Fruit fly (Drosophila melanogaster): ENCODE measurements around the gene CG33178.

CG33178 gene

DNA sequence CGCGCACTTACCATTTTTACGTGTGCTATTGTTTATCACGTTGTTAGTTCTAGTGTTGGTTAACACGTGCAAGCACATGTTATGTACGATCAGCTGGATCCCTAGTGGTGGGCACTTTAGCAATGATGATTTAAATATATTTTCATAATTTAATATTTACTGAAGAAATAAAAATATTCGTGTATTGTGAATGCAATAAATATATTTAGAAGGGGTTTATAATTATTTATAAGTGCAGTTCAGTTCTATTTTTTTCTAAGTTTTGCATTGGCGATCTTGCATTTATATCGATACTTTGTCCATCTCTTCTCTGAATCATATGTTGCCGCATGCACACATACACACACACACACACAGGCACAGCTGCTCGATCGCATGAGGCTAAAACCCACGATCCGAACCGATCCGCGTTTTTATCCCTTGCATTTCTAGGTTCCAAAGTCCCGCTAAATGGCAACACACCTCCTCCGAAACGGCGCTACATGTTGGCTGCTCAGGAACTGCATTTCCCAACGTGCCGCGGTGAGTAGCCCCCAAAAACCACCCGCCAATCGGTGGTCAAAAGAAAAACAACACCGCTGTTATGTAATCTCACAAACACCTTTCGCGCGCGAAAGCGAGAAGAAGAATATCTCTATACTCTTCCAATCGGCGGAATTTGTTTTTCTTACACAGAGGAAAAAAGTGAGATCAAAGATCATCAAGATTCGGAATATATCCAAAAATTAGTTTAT, 3.3 kb downstream of the CG33178 start, which contains the start of the genes CG15027 and Dbct (continued):
- TF ChIP-seq nau (GFP tag; optimal IDR thresholded peaks at IDR 0.05) = peak; percentile 13
- peak in 1 of 2 experiments; percentile 69 for TF ChIP-seq bsh (GFP tag; optimal IDR thresholded peaks at IDR 0.05)
- TF ChIP-seq toy (GFP tag; IDR thresholded peaks at IDR 0.05) = 0 out of 2 replicates have a peak, but pooled peaks have one; percentile 15
- TF ChIP-seq CG3995 (GFP tag; optimal IDR thresholded peaks at IDR 0.05) = no peak
- peak; percentile 76 for TF ChIP-seq Nf-YC (tag; optimal IDR thresholded peaks at IDR 0.05)
- TF ChIP-seq ac (GFP tag; optimal IDR thresholded peaks at IDR 0.05) = no peak
- TF ChIP-seq Doc3 (GFP tag; IDR thresholded peaks at IDR 0.05; ENCODE audit: partially characterized antibody) = peak; percentile 73; the same call in 2 of the 3 replicates
- peak; percentile 72 for TF ChIP-seq slbo (GFP tag; IDR thresholded peaks at IDR 0.05)
- no peak for TF ChIP-seq Side (GFP tag; optimal IDR thresholded peaks at IDR 0.05)
- peak; percentile 11 for TF ChIP-seq Dp (GFP tag; optimal IDR thresholded peaks at IDR 0.05)
- TF ChIP-seq repo (GFP tag; optimal IDR thresholded peaks at IDR 0.05) = no peak
- TF ChIP-seq Hr3 (GFP tag; optimal IDR thresholded peaks at IDR 0.05) = peak; percentile 55
- TF ChIP-seq CG34376 (GFP tag; optimal IDR thresholded peaks at IDR 0.05) = peak; percentile 35
- peak; percentile 46 for TF ChIP-seq ttk (GFP tag; IDR thresholded peaks at IDR 0.05)
- peak; percentile 14 for TF ChIP-seq cwo (GFP tag; optimal IDR thresholded peaks at IDR 0.05)
- TF ChIP-seq Eip74EF (GFP tag; optimal IDR thresholded peaks at IDR 0.05) = no peak
- TF ChIP-seq stwl (tag; optimal IDR thresholded peaks at IDR 0.05) = peak; percentile 39
- TF ChIP-seq ATbp (GFP tag; optimal IDR thresholded peaks at IDR 0.05) = peak; percentile 19
- TF ChIP-seq CG11398 (GFP tag; optimal IDR thresholded peaks at IDR 0.05) = no peak
- TF ChIP-seq Sox102F (GFP tag; optimal IDR thresholded peaks at IDR 0.05) = peak; percentile 65
- TF ChIP-seq Oli (tag; optimal IDR thresholded peaks at IDR 0.05) = peak; percentile 61
- TF ChIP-seq CG18011 (GFP tag; optimal IDR thresholded peaks at IDR 0.05) = no peak
- peak; percentile 84 to 96 for TF ChIP-seq crp (GFP tag; optimal IDR thresholded peaks at IDR 0.05)
- TF ChIP-seq jigr1 (GFP tag; IDR thresholded peaks at IDR 0.05) = no peak
- no peak for TF ChIP-seq slp2 (GFP tag; optimal IDR thresholded peaks at IDR 0.05)
- peak; percentile 54 for TF ChIP-seq CG17359 (tag; optimal IDR thresholded peaks at IDR 0.05)
- TF ChIP-seq CG16815 (GFP tag; optimal IDR thresholded peaks at IDR 0.05) = peak; percentile 51
- peak; percentile 53 for TF ChIP-seq Dref (GFP tag; IDR thresholded peaks at IDR 0.05)
- peak; percentile 76 for TF ChIP-seq trem (tag; optimal IDR thresholded peaks at IDR 0.05)
- TF ChIP-seq Med (GFP tag) = peak; percentile 69
- no peak for TF ChIP-seq D (optimal IDR thresholded peaks at IDR 0.05)
- TF ChIP-seq D (GFP tag; optimal IDR thresholded peaks at IDR 0.05) = peak; percentile 30
- peak; percentile 72 for TF ChIP-seq sisA (GFP tag; IDR thresholded peaks at IDR 0.05)
- TF ChIP-seq her (GFP tag; optimal IDR thresholded peaks at IDR 0.05) = no peak
- peak; percentile 52 for TF ChIP-seq CG18764 (GFP tag; optimal IDR thresholded peaks at IDR 0.05)
- TF ChIP-seq crc (GFP tag; optimal IDR thresholded peaks at IDR 0.05) = no peak
- TF ChIP-seq Atf6 (GFP tag; IDR thresholded peaks at IDR 0.05) = peak; percentile 49
- TF ChIP-seq lmd (GFP tag; IDR thresholded peaks at IDR 0.05) = peak; percentile 64
- no peak for TF ChIP-seq jing (GFP tag; optimal IDR thresholded peaks at IDR 0.05)
- 0 out of 2 replicates have a peak, but pooled peaks have one; percentile 34 for TF ChIP-seq rib (GFP tag; IDR thresholded peaks at IDR 0.05)
- TF ChIP-seq hbn (GFP tag; IDR thresholded peaks at IDR 0.05; ENCODE audit: partially characterized antibody) = peak; percentile 64; the same call in 1 of the 2 replicates
- TF ChIP-seq zf30C (GFP tag; optimal IDR thresholded peaks at IDR 0.05) = peak; percentile 89
- TF ChIP-seq CG13287 (GFP tag; IDR thresholded peaks at IDR 0.05; ENCODE audit: partially characterized antibody) = peak; percentile 84
- peak; percentile 75 for TF ChIP-seq CG2678 (tag; optimal IDR thresholded peaks at IDR 0.05)
- no peak for TF ChIP-seq CG33213 (GFP tag; optimal IDR thresholded peaks at IDR 0.05)
- TF ChIP-seq CG7271 (tag; optimal IDR thresholded peaks at IDR 0.05) = no peak
- TF ChIP-seq CG17612 (GFP tag; IDR thresholded peaks at IDR 0.05) = no peak
- no peak for TF ChIP-seq oc (tag; optimal IDR thresholded peaks at IDR 0.05)

Data from whole organism, embryonic.